Fruit fly (Drosophila melanogaster) whole organism: ENCODE data around the gene CG32206.

Source experiments
- CG8478 ChIP-seq: fragments of >200 bp; optimal IDR thresholded peaks from 2 replicates; lab custom pipeline; 2018; ENCODE audit warnings: inconsistent platforms
- Dll ChIP-seq: fragments of >200 bp; optimal IDR thresholded peaks from 2 replicates; lab custom pipeline; 2017
- EcR ChIP-seq, 2 experiments: fragments of >200 bp; optimal IDR thresholded peaks; 2 replicates each; lab custom pipeline; 2017; ENCODE audit warnings: missing biosample characterization in 2 of 2, missing genetic modification characterization in 2 of 2, missing genetic modification reagents in 2 of 2
- pan ChIP-seq: fragments of >200 bp; optimal IDR thresholded peaks from 2 replicates; lab custom pipeline; 2017
- psq ChIP-seq: fragments of >200 bp; optimal IDR thresholded peaks from 2 replicates; lab custom pipeline; 2017
- usp ChIP-seq: fragments of >200 bp; optimal IDR thresholded peaks from 2 replicates; lab custom pipeline; 2017; ENCODE audit warnings: missing biosample characterization, missing genetic modification characterization, mixed read lengths

Gene CG32206

dm6 chr3L:19412812-19413211 is at the start of gene CG32206:
CG32206 (minus strand) TSS chr3L:19412912.
- TF ChIP-seq Dll (lab: Kevin White, UChicago) = peak; percentile 2
- TF ChIP-seq usp (GFP tag; lab: Kevin White, UChicago) = no peak

dm6 chr3L:19446394-19447349 is 34.0 kb upstream of the CG32206 start, which contains the start of the genes CG33062 and Chd3:
CG33062 (minus strand) TSS chr3L:19446444.
Chd3 (plus strand) TSS chr3L:19447173.
- no peak for TF ChIP-seq EcR (GFP tag; optimal IDR thresholded peaks at IDR 0.05; lab: Kevin White, UChicago)
- TF ChIP-seq psq = no peak
- no peak for TF ChIP-seq pan
- TF ChIP-seq usp (GFP tag; lab: Kevin White, UChicago) = no peak
- TF ChIP-seq CG8478 = no peak

- no peak for TF ChIP-seq usp (GFP tag; lab: Kevin White, UChicago)
- TF ChIP-seq Dll (lab: Kevin White, UChicago) = no peak
- TF ChIP-seq pan = no peak
- no peak for TF ChIP-seq CG8478
- TF ChIP-seq psq = no peak
- no peak for TF ChIP-seq EcR (GFP tag; optimal IDR thresholded peaks at IDR 0.05; lab: Kevin White, UChicago)
Observed at dm6 chr3L:19444092-19444491, 31.4 kb upstream of the CG32206 start.

dm6 chr3L:19442239-19442638 is 29.5 kb upstream of the CG32206 start:
- TF ChIP-seq CG8478 (no peak), Dll (lab: Kevin White, UChicago) (no peak), usp (GFP tag; lab: Kevin White, UChicago) (no peak), psq (no peak), pan (no peak), EcR (GFP tag; optimal IDR thresholded peaks at IDR 0.05; lab: Kevin White, UChicago) (no peak)

- TF ChIP-seq CG8478 = no peak
- no peak for TF ChIP-seq pan
- TF ChIP-seq Dll (lab: Kevin White, UChicago) = no peak
- TF ChIP-seq usp (GFP tag; lab: Kevin White, UChicago) = no peak
- TF ChIP-seq EcR (GFP tag; optimal IDR thresholded peaks at IDR 0.05; lab: Kevin White, UChicago) = no peak
- TF ChIP-seq psq = no peak
Observed at dm6 chr3L:19350579-19350978, 62.1 kb downstream of the CG32206 start.

- TF ChIP-seq CG8478 (no peak), EcR (GFP tag; optimal IDR thresholded peaks at IDR 0.05; lab: Kevin White, UChicago) (no peak), psq (no peak), Dll (lab: Kevin White, UChicago) (no peak), usp (GFP tag; lab: Kevin White, UChicago) (no peak), pan (no peak)
Observed at dm6 chr3L:19349530-19350161, 63.1 kb downstream of the CG32206 start.

dm6 chr3L:19340516-19340915 is 72.2 kb downstream of the CG32206 start:
- no peak for TF ChIP-seq Dll (lab: Kevin White, UChicago)
- no peak for TF ChIP-seq CG8478
- no peak for TF ChIP-seq usp (GFP tag; lab: Kevin White, UChicago)
- TF ChIP-seq EcR (GFP tag; optimal IDR thresholded peaks at IDR 0.05; lab: Kevin White, UChicago) = no peak
- TF ChIP-seq pan = no peak
- TF ChIP-seq psq = no peak

dm6 chr3L:19338234-19338633 is 74.5 kb downstream of the CG32206 start:
- TF ChIP-seq pan = no peak
- no peak for TF ChIP-seq EcR (GFP tag; optimal IDR thresholded peaks at IDR 0.05; lab: Kevin White, UChicago)
- no peak for TF ChIP-seq psq
- TF ChIP-seq CG8478 = no peak
- TF ChIP-seq Dll (lab: Kevin White, UChicago) = no peak
- TF ChIP-seq usp (GFP tag; lab: Kevin White, UChicago) = no peak

- TF ChIP-seq usp (GFP tag; lab: Kevin White, UChicago) = no peak
- no peak for TF ChIP-seq CG8478
- no peak for TF ChIP-seq pan
- TF ChIP-seq psq = no peak
- no peak for TF ChIP-seq Dll (lab: Kevin White, UChicago)
- TF ChIP-seq EcR (GFP tag; optimal IDR thresholded peaks at IDR 0.05; lab: Kevin White, UChicago) = no peak
Observed at dm6 chr3L:19337398-19338086, 75.2 kb downstream of the CG32206 start, which contains the start of gene pip. pip (minus strand) TSS chr3L:19337609.

dm6 chr3L:19336678-19337077 is 76.0 kb downstream of the CG32206 start:
- no peak for TF ChIP-seq Dll (lab: Kevin White, UChicago)
- no peak for TF ChIP-seq psq
- TF ChIP-seq EcR (GFP tag; optimal IDR thresholded peaks at IDR 0.05; lab: Kevin White, UChicago) = no peak
- no peak for TF ChIP-seq pan
- TF ChIP-seq CG8478 = no peak
- TF ChIP-seq usp (GFP tag; lab: Kevin White, UChicago) = no peak

- TF ChIP-seq usp (GFP tag; lab: Kevin White, UChicago) (no peak), psq (no peak), CG8478 (no peak), pan (no peak), EcR (GFP tag; optimal IDR thresholded peaks at IDR 0.05; lab: Kevin White, UChicago) (no peak), Dll (lab: Kevin White, UChicago) (no peak)
Observed at dm6 chr3L:19331763-19332162, 80.9 kb downstream of the CG32206 start.

- no peak for TF ChIP-seq usp (GFP tag; lab: Kevin White, UChicago)
- no peak for TF ChIP-seq EcR (GFP tag; optimal IDR thresholded peaks at IDR 0.05; lab: Kevin White, UChicago)
- TF ChIP-seq CG8478 = no peak
- no peak for TF ChIP-seq psq
- TF ChIP-seq pan = no peak
- TF ChIP-seq Dll (lab: Kevin White, UChicago) = no peak
Observed at dm6 chr3L:19329499-19329898, 83.2 kb downstream of the CG32206 start.
